Fruit fly (Drosophila melanogaster): ENCODE results near the gene Vha26.
A peak's percentile ranks its signal among the peaks of the same experiment; 100 is the strongest.

The Vha26 gene

dm6 chr3R:5570635-5571436 lies 20.7 kb upstream of the Vha26 start, which contains the start of gene CRMP (continued):
- TF ChIP-seq CHES-1-like (GFP tag; optimal IDR thresholded peaks at IDR 0.05) (no peak), CG10959 (GFP tag; IDR thresholded peaks at IDR 0.05) (no peak), phol (tag; optimal IDR thresholded peaks at IDR 0.05) (peak; percentile 38), nom (GFP tag; optimal IDR thresholded peaks at IDR 0.05) (peak; percentile 46), CG8281 (tag; optimal IDR thresholded peaks at IDR 0.05) (no peak), CG11696 (GFP tag; IDR thresholded peaks at IDR 0.05) (no peak), sima (GFP tag; optimal IDR thresholded peaks at IDR 0.05) (no peak), Aef1 (GFP tag; IDR thresholded peaks at IDR 0.05) (no peak), salm (tag; optimal IDR thresholded peaks at IDR 0.05) (no peak), Kr (GFP tag; optimal IDR thresholded peaks at IDR 0.05) (no peak), Nf-YC (tag; optimal IDR thresholded peaks at IDR 0.05) (no peak), CG13296 (GFP tag; optimal IDR thresholded peaks at IDR 0.05) (peak; percentile 26), Rx (GFP tag; IDR thresholded peaks at IDR 0.05) (no peak), ato (GFP tag; IDR thresholded peaks at IDR 0.05; ENCODE audit: partially characterized antibody) (no peak), CG15073 (GFP tag; optimal IDR thresholded peaks at IDR 0.05) (no peak), CG2116 (GFP tag; optimal IDR thresholded peaks at IDR 0.05) (no peak), nerfin-1 (tag; optimal IDR thresholded peaks at IDR 0.05) (peak; percentile 70), CG12236 (GFP tag; optimal IDR thresholded peaks at IDR 0.05) (no peak), CTCF (GFP tag; optimal IDR thresholded peaks at IDR 0.05) (no peak), CG30020 (tag; optimal IDR thresholded peaks at IDR 0.05) (no peak), twi (tag; optimal IDR thresholded peaks at IDR 0.05) (no peak), zf30C (GFP tag; optimal IDR thresholded peaks at IDR 0.05) (no peak), pzg (GFP tag; optimal IDR thresholded peaks at IDR 0.05) (peak; percentile 8), dan (GFP tag; IDR thresholded peaks at IDR 0.05) (no peak), lab (GFP tag; optimal IDR thresholded peaks at IDR 0.05) (no peak), Nf-YB (GFP tag; optimal IDR thresholded peaks at IDR 0.05) (no peak), gt (GFP tag; IDR thresholded peaks at IDR 0.05) (no peak), D19B (GFP tag; optimal IDR thresholded peaks at IDR 0.05) (no peak), cato (GFP tag; optimal IDR thresholded peaks at IDR 0.05; ENCODE audit: borderline replicate concordance) (no peak), tio (GFP tag; optimal IDR thresholded peaks at IDR 0.05) (no peak), sr (GFP tag; IDR thresholded peaks at IDR 0.05) (peak; percentile 85), slbo (GFP tag; IDR thresholded peaks at IDR 0.05) (no peak), Scr (GFP tag; IDR thresholded peaks at IDR 0.05; ENCODE audit: partially characterized antibody) (no peak; the same call in 1 of the 2 replicates), knrl (GFP tag; IDR thresholded peaks at IDR 0.05; ENCODE audit: partially characterized antibody) (no peak), pan (optimal IDR thresholded peaks at IDR 0.05) (no peak), pan (GFP tag; optimal IDR thresholded peaks at IDR 0.05 in 1 of 2, IDR thresholded peaks at IDR 0.05 in 1 of 2) (no peak), CG12659 (GFP tag; optimal IDR thresholded peaks at IDR 0.05) (peak; percentile 25), CG11695 (GFP tag; IDR thresholded peaks at IDR 0.05) (no peak), Adf1 (GFP tag; IDR thresholded peaks at IDR 0.05) (no peak), NfI (GFP tag; optimal IDR thresholded peaks at IDR 0.05) (no peak), sisA (GFP tag; IDR thresholded peaks at IDR 0.05) (no peak), Hr39 (optimal IDR thresholded peaks at IDR 0.05) (no peak), CG17912 (GFP tag; optimal IDR thresholded peaks at IDR 0.05) (no peak), jigr1 (GFP tag; IDR thresholded peaks at IDR 0.05) (no peak), trem (tag; optimal IDR thresholded peaks at IDR 0.05) (no peak), schlank (tag; optimal IDR thresholded peaks at IDR 0.05) (no peak), Poxn (GFP tag; IDR thresholded peaks at IDR 0.05) (no peak), CG12769 (tag; optimal IDR thresholded peaks at IDR 0.05) (no peak), Ets65A (GFP tag) (no peak), Deaf1 (tag; optimal IDR thresholded peaks at IDR 0.05) (peak; percentile 62), H2.0 (GFP tag; IDR thresholded peaks at IDR 0.05) (no peak)

Measured in whole organism, embryonic.